Worm (Caenorhabditis elegans) whole organism, mixed stage, embryonic: ENCODE results near the gene math-34.

Source experiments
- M03D4.4 ChIP-seq: sonication (generic microtip); optimal IDR thresholded peaks from 2 replicates; lab custom pipeline; 2017; ENCODE audit warnings: mild to moderate bottlenecking, missing genetic modification characterization, missing compliant biosample characterization
- bed-3 ChIP-seq: fragments of 200-800 bp; sonication (Bioruptor generic); optimal IDR thresholded peaks from 3 replicates; lab custom pipeline; 2018; ENCODE audit warnings: mild to moderate bottlenecking, missing genetic modification characterization, moderate library complexity, missing compliant biosample characterization
- blmp-1 ChIP-seq: fragments of 150-350 bp; optimal IDR thresholded peaks from 2 replicates; lab custom pipeline; 2014; ENCODE audit warnings: missing biosample characterization, missing genetic modification characterization
- ceh-39 ChIP-seq: fragments of 150-350 bp; optimal IDR thresholded peaks from 2 replicates; lab custom pipeline; 2014; ENCODE audit warnings: missing biosample characterization, missing genetic modification characterization
- ceh-43 ChIP-seq: fragments of 200-800 bp; sonication (Bioruptor generic); optimal IDR thresholded peaks from 2 replicates; lab custom pipeline; 2018; ENCODE audit warnings: mild to moderate bottlenecking, missing genetic modification characterization, moderate library complexity, missing compliant biosample characterization
- ces-1 ChIP-seq: fragments of 150-350 bp; optimal IDR thresholded peaks from 2 replicates; lab custom pipeline; 2014; ENCODE audit warnings: missing biosample characterization, missing genetic modification reagents, missing genetic modification characterization
- cnd-1 ChIP-seq: fragments of 200-800 bp; sonication (Bioruptor generic); optimal IDR thresholded peaks from 2 replicates; lab custom pipeline; 2018; ENCODE audit warnings: mild to moderate bottlenecking, missing genetic modification characterization, missing compliant biosample characterization
- drap-1 ChIP-seq: fragments of 200-800 bp; sonication (Bioruptor generic); optimal IDR thresholded peaks from 3 replicates; lab custom pipeline; 2018; ENCODE audit warnings: mild to moderate bottlenecking, missing genetic modification characterization, missing compliant biosample characterization
- elt-1 ChIP-seq: sonication (generic microtip); optimal IDR thresholded peaks from 2 replicates; lab custom pipeline; 2017; ENCODE audit warnings: missing genetic modification characterization, mild to moderate bottlenecking, missing compliant biosample characterization, antibody characterized with exemption, moderate library complexity, borderline replicate concordance; ENCODE audit not compliant: insufficient read depth
- elt-3 ChIP-seq: fragments of 150-350 bp; optimal IDR thresholded peaks from 2 replicates; lab custom pipeline; 2014; ENCODE audit warnings: missing biosample characterization, missing genetic modification characterization
- flh-1 ChIP-seq: fragments of 200-800 bp; sonication (Bioruptor generic); optimal IDR thresholded peaks from 2 replicates; lab custom pipeline; 2018; ENCODE audit warnings: mild to moderate bottlenecking, missing genetic modification characterization, moderate library complexity, missing compliant biosample characterization
- ham-2 ChIP-seq: fragments of 200-800 bp; sonication (Bioruptor generic); optimal IDR thresholded peaks from 2 replicates; lab custom pipeline; 2018; ENCODE audit warnings: mild to moderate bottlenecking, missing genetic modification characterization, missing compliant biosample characterization
- lin-13 ChIP-seq: fragments of 150-350 bp; optimal IDR thresholded peaks from 2 replicates; lab custom pipeline; 2014; ENCODE audit warnings: missing biosample characterization, missing genetic modification characterization
- lin-32 ChIP-seq: fragments of 200-800 bp; sonication (Bioruptor generic); optimal IDR thresholded peaks from 2 replicates; lab custom pipeline; 2018; ENCODE audit warnings: mild to moderate bottlenecking, missing genetic modification characterization, missing compliant biosample characterization
- lsy-2 ChIP-seq: fragments of 150-350 bp; optimal IDR thresholded peaks from 2 replicates; lab custom pipeline; 2014; ENCODE audit warnings: missing biosample characterization, missing genetic modification characterization
- mab-5 ChIP-seq: fragments of 150-350 bp; optimal IDR thresholded peaks from 2 replicates; lab custom pipeline; 2014; ENCODE audit warnings: missing biosample characterization, missing genetic modification characterization
- mep-1 ChIP-seq: fragments of 150-350 bp; optimal IDR thresholded peaks from 2 replicates; lab custom pipeline; 2017; ENCODE audit warnings: missing biosample characterization, missing genetic modification reagents, missing genetic modification characterization, inconsistent platforms
- mls-2 ChIP-seq: sonication (generic microtip); optimal IDR thresholded peaks from 2 replicates; lab custom pipeline; 2016; ENCODE audit warnings: mild to moderate bottlenecking, missing genetic modification characterization, moderate library complexity, missing compliant biosample characterization
- nhr-12 ChIP-seq: fragments of 150-350 bp; optimal IDR thresholded peaks from 2 replicates; lab custom pipeline; 2014; ENCODE audit warnings: missing biosample characterization, missing genetic modification characterization
- nhr-237 ChIP-seq: fragments of 150-350 bp; optimal IDR thresholded peaks from 2 replicates; lab custom pipeline; 2014; ENCODE audit warnings: missing biosample characterization, missing genetic modification characterization
- nhr-28 ChIP-seq: fragments of 150-350 bp; optimal IDR thresholded peaks from 2 replicates; lab custom pipeline; 2014; ENCODE audit warnings: missing biosample characterization, missing genetic modification characterization
- nhr-76 ChIP-seq: sonication (generic microtip); optimal IDR thresholded peaks from 2 replicates; lab custom pipeline; 2017; ENCODE audit warnings: missing biosample characterization, missing genetic modification characterization
- pha-4 ChIP-seq: fragments of 150-350 bp; optimal IDR thresholded peaks from 2 replicates; lab custom pipeline; 2018; ENCODE audit warnings: missing biosample characterization, missing genetic modification reagents, missing genetic modification characterization
- sem-2 ChIP-seq: fragments of 200-800 bp; sonication (Bioruptor generic); optimal IDR thresholded peaks from 2 replicates; lab custom pipeline; 2018; ENCODE audit warnings: mild to moderate bottlenecking, missing genetic modification characterization, missing compliant biosample characterization
- snpc-4 ChIP-seq: fragments of 150-350 bp; optimal IDR thresholded peaks from 2 replicates; lab custom pipeline; 2014; ENCODE audit warnings: missing biosample characterization, missing genetic modification characterization
- sptf-1 ChIP-seq: sonication (generic microtip); optimal IDR thresholded peaks from 2 replicates; lab custom pipeline; 2017; ENCODE audit warnings: mild to moderate bottlenecking, missing genetic modification characterization, moderate library complexity, missing compliant biosample characterization
- tbx-8 ChIP-seq: fragments of 200-800 bp; sonication (Bioruptor generic); optimal IDR thresholded peaks from 2 replicates; lab custom pipeline; 2018; ENCODE audit warnings: mild to moderate bottlenecking, missing genetic modification characterization, moderate library complexity, missing compliant biosample characterization
- unc-39 ChIP-seq: fragments of 150-350 bp; optimal IDR thresholded peaks from 2 replicates; lab custom pipeline; 2014; ENCODE audit warnings: missing biosample characterization, missing genetic modification characterization
- unc-62 ChIP-seq: fragments of 150-350 bp; optimal IDR thresholded peaks from 2 replicates; lab custom pipeline; 2014; ENCODE audit warnings: missing biosample characterization, missing genetic modification reagents, missing genetic modification characterization

math-34 gene

DNA sequence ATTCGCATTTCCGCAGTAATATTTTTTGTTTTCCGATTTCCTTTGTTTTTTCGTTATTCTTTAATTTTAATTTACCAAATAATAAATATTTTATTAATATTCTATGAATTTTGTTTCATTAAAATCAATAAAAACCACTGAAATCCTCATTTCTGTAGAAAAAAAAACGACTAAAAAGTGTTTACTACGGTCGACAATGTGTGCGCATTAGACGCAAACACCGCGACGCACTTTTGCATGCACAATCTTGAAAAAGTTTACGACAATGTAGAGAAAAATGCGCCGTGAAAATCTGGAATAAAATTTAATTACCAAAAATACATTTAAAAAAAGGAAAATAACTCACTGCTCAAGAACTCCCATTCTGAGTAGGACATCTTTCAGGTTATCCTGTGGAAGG, 42.7 kb downstream of the math-34 start:
- TF ChIP-seq lsy-2 (tag; lab: Kevin White, UChicago) (peak; percentile 61), nhr-237 (tag; lab: Kevin White, UChicago) (no peak), ces-1 (GFP tag; lab: Kevin White, UChicago) (no peak), flh-1 (GFP tag; lab: Kevin White, UChicago) (no peak)

DNA sequence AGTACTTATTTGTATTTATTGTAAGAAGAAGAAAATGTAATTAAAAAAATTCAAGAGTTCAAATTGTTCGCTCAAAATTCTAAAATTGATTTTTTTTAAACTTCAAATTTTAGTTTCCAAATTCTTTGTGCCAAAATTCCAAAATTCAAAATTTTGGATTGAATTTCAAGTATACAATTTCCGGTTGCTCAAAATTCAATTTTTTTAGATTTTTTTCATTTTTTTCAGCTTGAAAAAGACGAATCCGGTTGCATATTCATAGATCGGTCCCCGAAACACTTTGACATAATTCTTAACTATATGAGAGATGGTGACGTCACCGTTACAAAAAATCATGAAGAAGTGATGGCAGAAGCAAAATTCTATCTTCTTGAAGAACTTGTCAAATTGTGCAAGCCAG, 43.3 kb downstream of the math-34 start, which contains the start of gene K02E7.4:
TSS of gene K02E7.4 (plus strand) at position 301 of the 400 bp plus-strand sequence.
- TF ChIP-seq M03D4.4 (tag; lab: Kevin White, UChicago) (no peak), drap-1 (GFP tag; lab: Kevin White, UChicago) (no peak), nhr-76 (no peak), blmp-1 (tag; lab: Kevin White, UChicago) (no peak), nhr-12 (tag; lab: Kevin White, UChicago) (no peak), sptf-1 (no peak), bed-3 (GFP tag; lab: Kevin White, UChicago) (no peak), mep-1 (no peak), lsy-2 (tag; lab: Kevin White, UChicago) (no peak), tbx-8 (GFP tag; lab: Kevin White, UChicago) (no peak), mls-2 (tag; lab: Kevin White, UChicago) (no peak), ceh-43 (GFP tag; lab: Kevin White, UChicago) (no peak), elt-1 (tag; lab: Kevin White, UChicago) (no peak)
- TF ChIP-seq, all 35 proteins: peak for 0

DNA sequence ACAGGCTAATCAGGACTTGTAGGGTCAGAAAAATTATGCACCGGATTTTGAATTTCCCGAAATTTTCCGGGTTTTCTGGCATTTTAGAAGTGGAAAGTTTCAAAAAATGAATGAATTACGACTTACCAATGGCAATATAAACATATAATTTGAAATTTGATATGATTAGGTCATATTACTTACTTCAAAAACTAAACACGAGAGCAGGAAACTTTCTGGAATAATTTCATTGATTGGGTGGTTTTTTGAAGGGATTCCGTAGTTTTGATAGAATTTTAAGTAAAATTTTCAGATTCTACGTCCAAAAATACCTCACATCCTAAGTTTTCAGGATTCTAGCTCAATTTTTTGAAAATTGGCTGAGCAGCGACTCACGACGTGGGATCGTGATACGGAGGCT, 46.7 kb downstream of the math-34 start, which contains the start of gene K02E7.11:
TSS of gene K02E7.11 (minus strand) at position 101 of the 400 bp plus-strand sequence.
- TF ChIP-seq pha-4 (tag; lab: Kevin White, UChicago) = no peak
- no peak for TF ChIP-seq nhr-76
- no peak for TF ChIP-seq ceh-43 (GFP tag; lab: Kevin White, UChicago)
- TF ChIP-seq unc-39 (tag; lab: Kevin White, UChicago) = no peak
- TF ChIP-seq bed-3 (GFP tag; lab: Kevin White, UChicago) = no peak
- TF ChIP-seq unc-62 (GFP tag; lab: Kevin White, UChicago) = no peak
- no peak for TF ChIP-seq nhr-12 (tag; lab: Kevin White, UChicago)
- no peak for TF ChIP-seq ceh-39 (tag; lab: Kevin White, UChicago)
- no peak for TF ChIP-seq ham-2 (GFP tag; lab: Kevin White, UChicago)
- no peak for TF ChIP-seq lin-13 (tag; lab: Kevin White, UChicago)

DNA sequence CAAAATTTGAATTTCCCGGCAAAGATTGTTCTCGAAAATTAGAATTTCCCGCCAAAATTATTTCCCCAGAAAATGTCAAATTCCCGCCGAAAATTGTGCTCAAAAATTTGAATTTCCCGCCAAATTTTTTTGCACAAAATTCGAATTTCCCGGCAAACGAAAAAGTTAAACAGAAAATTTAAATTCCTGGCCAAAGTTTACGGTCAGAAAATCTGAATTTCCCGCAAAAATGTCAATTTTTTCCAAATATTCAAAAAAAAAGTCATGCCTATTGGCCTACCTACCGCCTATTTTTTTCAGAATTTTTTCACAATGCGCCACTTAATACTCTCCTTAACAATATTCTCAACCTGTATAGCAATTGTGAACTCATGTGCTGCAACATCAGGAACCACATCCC, 54.1 kb downstream of the math-34 start, which contains the start of gene K02E7.1:
TSS of gene K02E7.1 (plus strand) at position 301 of the 400 bp plus-strand sequence.
- TF ChIP-seq sem-2 (GFP tag; lab: Kevin White, UChicago) (no peak), tbx-8 (GFP tag; lab: Kevin White, UChicago) (no peak), bed-3 (GFP tag; lab: Kevin White, UChicago) (no peak), nhr-12 (tag; lab: Kevin White, UChicago) (no peak), nhr-237 (tag; lab: Kevin White, UChicago) (no peak), elt-3 (no peak), elt-1 (tag; lab: Kevin White, UChicago) (no peak), nhr-28 (tag; lab: Kevin White, UChicago) (no peak), mab-5 (tag; lab: Kevin White, UChicago) (no peak), ceh-43 (GFP tag; lab: Kevin White, UChicago) (no peak), ham-2 (GFP tag; lab: Kevin White, UChicago) (no peak), ces-1 (GFP tag; lab: Kevin White, UChicago) (no peak), lin-13 (tag; lab: Kevin White, UChicago) (no peak), mls-2 (tag; lab: Kevin White, UChicago) (no peak), blmp-1 (tag; lab: Kevin White, UChicago) (no peak), drap-1 (GFP tag; lab: Kevin White, UChicago) (no peak), cnd-1 (tag; lab: Kevin White, UChicago) (no peak), nhr-76 (no peak), lin-32 (GFP tag; lab: Kevin White, UChicago) (no peak), snpc-4 (no peak)
- TF ChIP-seq, all 35 proteins: peak for 0
